Fruit fly (Drosophila melanogaster) whole organism, wandering third instar larva: ENCODE measurements around the gene CG44838.

Source experiments
- Abd-B ChIP-seq: fragments of >200 bp; optimal IDR thresholded peaks from 2 replicates; lab custom pipeline; 2017; ENCODE audit warnings: missing biosample characterization, missing genetic modification characterization
- HLH106 ChIP-seq: fragments of 200-800 bp; optimal IDR thresholded peaks from 3 replicates; lab custom pipeline; 2019; ENCODE audit warnings: missing biosample characterization, mild to moderate bottlenecking, missing genetic modification characterization, moderate library complexity
- Jra ChIP-seq: sonication (Bioruptor generic); optimal IDR thresholded peaks from 2 replicates; lab custom pipeline; 2016; ENCODE audit warnings: missing biosample characterization, missing genetic modification characterization
- Mio ChIP-seq: sonication (Bioruptor generic); optimal IDR thresholded peaks from 2 replicates; lab custom pipeline; 2016; ENCODE audit warnings: missing biosample characterization, missing genetic modification characterization
- Myc ChIP-seq: fragments of >200 bp; optimal IDR thresholded peaks from 2 replicates; lab custom pipeline; 2017
- OdsH ChIP-seq: fragments of 200-800 bp; sonication (Bioruptor generic); optimal IDR thresholded peaks from 2 replicates; lab custom pipeline; 2016; ENCODE audit warnings: missing biosample characterization, mild to moderate bottlenecking, missing genetic modification characterization
- Rel ChIP-seq, 2 experiments: fragments of 200-800 bp; sonication (Bioruptor generic) in 1 of 2; optimal IDR thresholded peaks; 2 replicates in 1 of 2; 3 replicates in 1 of 2; lab custom pipeline; 2016 to 2019; ENCODE audit warnings: mild to moderate bottlenecking in 2 of 2, missing biosample characterization in 2 of 2, missing genetic modification characterization in 2 of 2, moderate library complexity in 1 of 2
- Vsx2 ChIP-seq: fragments of 200-300, 225-300 bp; sonication (Bioruptor generic); optimal IDR thresholded peaks from 2 replicates; lab custom pipeline; 2018; ENCODE audit warnings: missing biosample characterization, missing genetic modification characterization; ENCODE audit not compliant: partially characterized antibody
- dsf ChIP-seq: sonication (Bioruptor generic); optimal IDR thresholded peaks from 2 replicates; lab custom pipeline; 2016; ENCODE audit warnings: missing biosample characterization, missing genetic modification characterization, borderline replicate concordance
- ey ChIP-seq: fragments of 200-800 bp; sonication (Bioruptor generic); optimal IDR thresholded peaks from 2 replicates; lab custom pipeline; 2016; ENCODE audit warnings: missing biosample characterization, missing genetic modification characterization
- jim ChIP-seq: fragments of 175-275, 200-325 bp; sonication (Bioruptor generic); optimal IDR thresholded peaks from 2 replicates; lab custom pipeline; 2016; ENCODE audit warnings: missing biosample characterization, mild to moderate bottlenecking, missing genetic modification characterization
- lola ChIP-seq: fragments of >200 bp; optimal IDR thresholded peaks from 2 replicates; lab custom pipeline; 2017; ENCODE audit warnings: missing biosample characterization, missing genetic modification characterization
- psq ChIP-seq: fragments of 200-800 bp; sonication (Bioruptor generic); optimal IDR thresholded peaks from 3 replicates; lab custom pipeline; 2017; ENCODE audit warnings: missing biosample characterization, mild to moderate bottlenecking, missing genetic modification characterization, moderate library complexity

- no peak for TF ChIP-seq Rel (GFP tag; optimal IDR thresholded peaks at IDR 0.05; lab: Kevin White, UChicago)
- no peak for TF ChIP-seq Rel (tag; optimal IDR thresholded peaks at IDR 0.05; lab: Kevin White, UChicago)
- no peak for TF ChIP-seq psq (GFP tag; lab: Kevin White, UChicago)
- no peak for TF ChIP-seq dsf (GFP tag; lab: Kevin White, UChicago)
- TF ChIP-seq Abd-B = no peak
- TF ChIP-seq jim (GFP tag; lab: Kevin White, UChicago) = no peak
- no peak for TF ChIP-seq Myc (lab: Kevin White, UChicago)
- TF ChIP-seq Vsx2 (GFP tag; lab: Kevin White, UChicago) = no peak
- TF ChIP-seq Jra (GFP tag; lab: Kevin White, UChicago) = no peak
- TF ChIP-seq lola (GFP tag; lab: Kevin White, UChicago) = no peak
- no peak for TF ChIP-seq OdsH (GFP tag; lab: Kevin White, UChicago)
- no peak for TF ChIP-seq HLH106
- no peak for TF ChIP-seq Mio (GFP tag; lab: Kevin White, UChicago)
- TF ChIP-seq ey (GFP tag; lab: Kevin White, UChicago) = no peak
Observed at dm6 chr3L:9469079-9469478, 8.2 kb downstream of the CG44838 start.
